Fruit fly (Drosophila melanogaster): ENCODE data around the gene Or85c.

- TF ChIP-seq Dfd (GFP tag; optimal IDR thresholded peaks at IDR 0.05), result no peak
- TF ChIP-seq dmrt93B (GFP tag; optimal IDR thresholded peaks at IDR 0.05), result no peak
- no peak for TF ChIP-seq brk (GFP tag; optimal IDR thresholded peaks at IDR 0.05)
- no peak for TF ChIP-seq Rel (GFP tag; optimal IDR thresholded peaks at IDR 0.05)
- no peak for TF ChIP-seq Rel (tag; optimal IDR thresholded peaks at IDR 0.05)
- TF ChIP-seq OdsH (GFP tag; optimal IDR thresholded peaks at IDR 0.05), result no peak
- TF ChIP-seq Sp1 (GFP tag; optimal IDR thresholded peaks at IDR 0.05), result no peak
- TF ChIP-seq N (GFP tag; optimal IDR thresholded peaks at IDR 0.05), result no peak
- no peak for TF ChIP-seq Dif (GFP tag; optimal IDR thresholded peaks at IDR 0.05; ENCODE audit: partially characterized antibody)
- no peak for TF ChIP-seq Myc (optimal IDR thresholded peaks at IDR 0.05)
These were observed 35.3 kb downstream of the Or85c start, which contains the start of gene CG45263 for dm6 chr3R:8477361-8478007.
